Worm (Caenorhabditis elegans): Measurements from ENCODE around the gene F57C12.2.

ce11 chrX:553875-554274 is 2.7 kb upstream of the F57C12.2 start, which contains the start of gene F57C12.6:
- no peak for TF ChIP-seq ztf-29 (GFP tag; IDR thresholded peaks at IDR 0.05)
- no peak for TF ChIP-seq klf-2 (GFP tag; conservative IDR thresholded peaks at IDR 0.05)
- no peak for TF ChIP-seq cog-1 (tag; optimal IDR thresholded peaks at IDR 0.05)

All from whole organism, midembryonic.